Fruit fly (Drosophila melanogaster): ENCODE measurements around the gene CG3176.

Gene CG3176

dm6 chrX:492701-493299, 11.1 kb downstream of the CG3176 start (continued):
- TF ChIP-seq bigmax (GFP tag; optimal IDR thresholded peaks at IDR 0.05) = peak; percentile 89
- peak; percentile 67 for TF ChIP-seq sd (tag; optimal IDR thresholded peaks at IDR 0.05)
- no peak for TF ChIP-seq p53 (GFP tag; optimal IDR thresholded peaks at IDR 0.05)
- peak; percentile 49 for TF ChIP-seq mirr (GFP tag; optimal IDR thresholded peaks at IDR 0.05)
- TF ChIP-seq Eip74EF (GFP tag; optimal IDR thresholded peaks at IDR 0.05) = no peak
- TF ChIP-seq HLH4C (GFP tag; IDR thresholded peaks at IDR 0.05; ENCODE audit: partially characterized antibody) = 0 out of 3 replicates have a peak, but pooled peaks have one; percentile 8
- TF ChIP-seq exex (tag; optimal IDR thresholded peaks at IDR 0.05) = peak; percentile 60
- TF ChIP-seq CG15601 (tag; optimal IDR thresholded peaks at IDR 0.05) = no peak
- TF ChIP-seq CG4424 (GFP tag; optimal IDR thresholded peaks at IDR 0.05) = no peak
- TF ChIP-seq Pdp1 (GFP tag; optimal IDR thresholded peaks at IDR 0.05) = peak in 1 of 2 experiments; percentile 99
- peak; percentile 67 for TF ChIP-seq GATAe (GFP tag; conservative IDR thresholded peaks at IDR 0.05)
- peak; percentile 33 for TF ChIP-seq CG15479 (GFP tag; optimal IDR thresholded peaks at IDR 0.05)
- TF ChIP-seq CG15269 (tag; optimal IDR thresholded peaks at IDR 0.05) = no peak

dm6 chrX:493445-494190, 12.0 kb downstream of the CG3176 start, which contains the start of gene CG17896:
CG17896 (minus strand) TSS chrX:493495.
- TF ChIP-seq vfl (GFP tag; optimal IDR thresholded peaks at IDR 0.05) = peak; percentile 98
- peak; percentile 96 for TF ChIP-seq ab (GFP tag; optimal IDR thresholded peaks at IDR 0.05)
- TF ChIP-seq MBD-R2 (GFP tag; IDR thresholded peaks at IDR 0.05) = peak; percentile 98
- peak; percentile 99 for TF ChIP-seq Dbx (GFP tag; IDR thresholded peaks at IDR 0.05)
- peak; percentile 93 for TF ChIP-seq sug (tag; optimal IDR thresholded peaks at IDR 0.05)
- TF ChIP-seq zfh1 (GFP tag; IDR thresholded peaks at IDR 0.05) = peak; percentile 97
- TF ChIP-seq CG11085 (GFP tag; IDR thresholded peaks at IDR 0.05) = peak; percentile 99
- TF ChIP-seq jigr1 (GFP tag; IDR thresholded peaks at IDR 0.05) = peak; percentile 95
- TF ChIP-seq slou (GFP tag; optimal IDR thresholded peaks at IDR 0.05) = peak; percentile 97
- peak; percentile 94 for TF ChIP-seq p53 (GFP tag; optimal IDR thresholded peaks at IDR 0.05)
- peak; percentile 98 for TF ChIP-seq CG1603 (tag; optimal IDR thresholded peaks at IDR 0.05)
- TF ChIP-seq CG2199 (GFP tag; IDR thresholded peaks at IDR 0.05) = peak; percentile 86; the same call in 2 of the 3 replicates
- peak; percentile 93 for TF ChIP-seq CG4617 (GFP tag; optimal IDR thresholded peaks at IDR 0.05; ENCODE audit: borderline replicate concordance)
- peak; percentile 99 for TF ChIP-seq HLH54F (GFP tag; optimal IDR thresholded peaks at IDR 0.05)
- TF ChIP-seq crp (GFP tag; optimal IDR thresholded peaks at IDR 0.05) = peak in 1 of 2 experiments; percentile 67
- TF ChIP-seq sc (optimal IDR thresholded peaks at IDR 0.05) = no peak
- peak; percentile 79 for TF ChIP-seq sc (GFP tag; optimal IDR thresholded peaks at IDR 0.05)
- TF ChIP-seq CG10147 (GFP tag; optimal IDR thresholded peaks at IDR 0.05) = peak; percentile 98
- TF ChIP-seq CG17359 (tag; optimal IDR thresholded peaks at IDR 0.05) = peak; percentile 97
- TF ChIP-seq Hmr (GFP tag; optimal IDR thresholded peaks at IDR 0.05) = peak; percentile 99
- peak; percentile 98 for TF ChIP-seq tgo (GFP tag; IDR thresholded peaks at IDR 0.05)
- peak; percentile 98 for TF ChIP-seq cas (GFP tag; IDR thresholded peaks at IDR 0.05)
- TF ChIP-seq CG4404 (GFP tag; IDR thresholded peaks at IDR 0.05) = peak; percentile 95
- TF ChIP-seq nerfin-1 (tag; optimal IDR thresholded peaks at IDR 0.05) = peak; percentile 85
- TF ChIP-seq CG2678 (tag; optimal IDR thresholded peaks at IDR 0.05) = peak; percentile 98
- TF ChIP-seq grn (GFP tag; optimal IDR thresholded peaks at IDR 0.05) = peak; percentile 77
- peak; percentile 98 for TF ChIP-seq bcd (GFP tag; optimal IDR thresholded peaks at IDR 0.05)
- TF ChIP-seq inv (GFP tag; IDR thresholded peaks at IDR 0.05; ENCODE audit: partially characterized antibody) = no peak
- TF ChIP-seq CG9797 (GFP tag; optimal IDR thresholded peaks at IDR 0.05) = peak; percentile 44
- TF ChIP-seq pnt (GFP tag; optimal IDR thresholded peaks at IDR 0.05) = peak; percentile 98
- TF ChIP-seq CG11723 (GFP tag; optimal IDR thresholded peaks at IDR 0.05) = peak; percentile 89
- TF ChIP-seq CG8089 (GFP tag; optimal IDR thresholded peaks at IDR 0.05) = peak; percentile 96
- TF ChIP-seq BtbVII (GFP tag; optimal IDR thresholded peaks at IDR 0.05) = peak; percentile 97
- peak; percentile 93 for TF ChIP-seq CG12236 (GFP tag; optimal IDR thresholded peaks at IDR 0.05)
- TF ChIP-seq ap (GFP tag; IDR thresholded peaks at IDR 0.05) = peak; percentile 89

All from whole organism, embryonic.